Fruit fly (Drosophila melanogaster): ENCODE results near the gene RFeSP.

RFeSP gene

dm6 chr2L:1590167-1590566 lies 23.8 kb downstream of the RFeSP start (continued):
- TF ChIP-seq CG9876 (GFP tag; optimal IDR thresholded peaks at IDR 0.05): peak; percentile 63
- no peak for TF ChIP-seq CG16813 (GFP tag; IDR thresholded peaks at IDR 0.05; ENCODE audit: partially characterized antibody)
- no peak for TF ChIP-seq CG4360 (GFP tag; IDR thresholded peaks at IDR 0.05)
- TF ChIP-seq disco-r (GFP tag; optimal IDR thresholded peaks at IDR 0.05): peak; percentile 12
- TF ChIP-seq mirr (GFP tag; optimal IDR thresholded peaks at IDR 0.05): no peak
- peak; percentile 37 for TF ChIP-seq Jarid2 (GFP tag; optimal IDR thresholded peaks at IDR 0.05)
- TF ChIP-seq Camta (GFP tag; optimal IDR thresholded peaks at IDR 0.05): peak; percentile 78
- peak in 1 of 2 experiments; percentile 11 for TF ChIP-seq crp (GFP tag; optimal IDR thresholded peaks at IDR 0.05)
- TF ChIP-seq CG13894 (tag; optimal IDR thresholded peaks at IDR 0.05): peak; percentile 59
- 0 out of 2 replicates have a peak, but pooled peaks have one; percentile 13 for TF ChIP-seq NFAT (GFP tag; IDR thresholded peaks at IDR 0.05)
- peak; percentile 70 for TF ChIP-seq CG17829 (tag; optimal IDR thresholded peaks at IDR 0.05)
- no peak for TF ChIP-seq C15 (GFP tag; IDR thresholded peaks at IDR 0.05)
- TF ChIP-seq Dip2 (GFP tag; IDR thresholded peaks at IDR 0.05): no peak
- TF ChIP-seq Gsc (GFP tag; IDR thresholded peaks at IDR 0.05): peak; percentile 34; the same call in 1 of the 2 replicates
- TF ChIP-seq Myb (GFP tag; optimal IDR thresholded peaks at IDR 0.05): peak; percentile 58
- peak; percentile 71; the same call in 2 of the 3 replicates for TF ChIP-seq ken (GFP tag; IDR thresholded peaks at IDR 0.05)
- peak; percentile 77 for TF ChIP-seq CG30403 (GFP tag; optimal IDR thresholded peaks at IDR 0.05)
- TF ChIP-seq chif (GFP tag; optimal IDR thresholded peaks at IDR 0.05): peak; percentile 69 to 83
- no peak for TF ChIP-seq nerfin-1 (tag; optimal IDR thresholded peaks at IDR 0.05)
- TF ChIP-seq Oaz (GFP tag; IDR thresholded peaks at IDR 0.05): peak; percentile 52; the same call in 1 of the 2 replicates
- TF ChIP-seq CkIIα-i1 (GFP tag; IDR thresholded peaks at IDR 0.05): 0 out of 2 replicates have a peak, but pooled peaks have one; percentile 19
- TF ChIP-seq croc (GFP tag; conservative IDR thresholded peaks at IDR 0.05): peak; percentile 60
- peak; percentile 53; the same call in 2 of the 3 replicates for TF ChIP-seq B-H1 (GFP tag; IDR thresholded peaks at IDR 0.05)
- peak; percentile 74 for TF ChIP-seq oc (tag; optimal IDR thresholded peaks at IDR 0.05)
- peak; percentile 78 for TF ChIP-seq otp (GFP tag; IDR thresholded peaks at IDR 0.05)
- peak; percentile 46 for TF ChIP-seq fd64A (GFP tag; optimal IDR thresholded peaks at IDR 0.05)
- no peak for TF ChIP-seq Sry-β (GFP tag; optimal IDR thresholded peaks at IDR 0.05)
- peak; percentile 41 for TF ChIP-seq CG9609 (GFP tag; optimal IDR thresholded peaks at IDR 0.05)
- TF ChIP-seq gsb (GFP tag; IDR thresholded peaks at IDR 0.05): peak; percentile 61; the same call in 1 of the 2 replicates
- TF ChIP-seq CG7372 (GFP tag; IDR thresholded peaks at IDR 0.05): peak; percentile 73
- TF ChIP-seq grau (tag; optimal IDR thresholded peaks at IDR 0.05): peak; percentile 76
- peak; percentile 62 for TF ChIP-seq CG6813 (GFP tag; optimal IDR thresholded peaks at IDR 0.05)
- no peak for TF ChIP-seq Scr (GFP tag; IDR thresholded peaks at IDR 0.05; ENCODE audit: partially characterized antibody)
- no peak for TF ChIP-seq usp (GFP tag; optimal IDR thresholded peaks at IDR 0.05)
- peak; percentile 70 for TF ChIP-seq D19A (tag; optimal IDR thresholded peaks at IDR 0.05)
- TF ChIP-seq chn (GFP tag; optimal IDR thresholded peaks at IDR 0.05): peak; percentile 63
- TF ChIP-seq CG4617 (GFP tag; optimal IDR thresholded peaks at IDR 0.05; ENCODE audit: borderline replicate concordance): no peak
- TF ChIP-seq cas (GFP tag; IDR thresholded peaks at IDR 0.05): peak; percentile 70
- TF ChIP-seq BEAF-32 (GFP tag; optimal IDR thresholded peaks at IDR 0.05): no peak
- peak; percentile 80 for TF ChIP-seq CG7556 (GFP tag; optimal IDR thresholded peaks at IDR 0.05)
- peak; percentile 80 for TF ChIP-seq PHDP (tag; optimal IDR thresholded peaks at IDR 0.05)
- TF ChIP-seq mld (GFP tag; IDR thresholded peaks at IDR 0.05; ENCODE audit: partially characterized antibody): no peak
- no peak for TF ChIP-seq CG7928 (GFP tag; optimal IDR thresholded peaks at IDR 0.05)
- no peak for TF ChIP-seq zen (tag; optimal IDR thresholded peaks at IDR 0.05)
- TF ChIP-seq Rfx (GFP tag; IDR thresholded peaks at IDR 0.05): peak; percentile 88
- no peak for TF ChIP-seq gfzf (GFP tag; optimal IDR thresholded peaks at IDR 0.05)
- no peak for TF ChIP-seq Doc3 (GFP tag; IDR thresholded peaks at IDR 0.05; ENCODE audit: partially characterized antibody)
- TF ChIP-seq CG4424 (GFP tag; optimal IDR thresholded peaks at IDR 0.05): peak; percentile 81
- no peak for TF ChIP-seq Lpt (GFP tag; optimal IDR thresholded peaks at IDR 0.05)
- peak; percentile 43 for TF ChIP-seq CG30431 (GFP tag; optimal IDR thresholded peaks at IDR 0.05)

Data from whole organism, embryonic.